Worm (Caenorhabditis elegans) whole organism, mixed stage, embryonic: ENCODE measurements around the gene F46C8.8.

ENCODE experiments used
- M03D4.4 ChIP-seq: sonication (generic microtip); optimal IDR thresholded peaks from 2 replicates; lab custom pipeline; 2017; ENCODE audit warnings: mild to moderate bottlenecking, missing genetic modification characterization, missing compliant biosample characterization
- bed-3 ChIP-seq: fragments of 200-800 bp; sonication (Bioruptor generic); optimal IDR thresholded peaks from 3 replicates; lab custom pipeline; 2018; ENCODE audit warnings: mild to moderate bottlenecking, missing genetic modification characterization, moderate library complexity, missing compliant biosample characterization
- blmp-1 ChIP-seq: fragments of 150-350 bp; optimal IDR thresholded peaks from 2 replicates; lab custom pipeline; 2014; ENCODE audit warnings: missing biosample characterization, missing genetic modification characterization
- ceh-43 ChIP-seq: fragments of 200-800 bp; sonication (Bioruptor generic); optimal IDR thresholded peaks from 2 replicates; lab custom pipeline; 2018; ENCODE audit warnings: mild to moderate bottlenecking, missing genetic modification characterization, moderate library complexity, missing compliant biosample characterization
- ceh-83 ChIP-seq: fragments of 200-800 bp; sonication (Bioruptor generic); optimal IDR thresholded peaks from 2 replicates; lab custom pipeline; 2018; ENCODE audit warnings: mild to moderate bottlenecking, missing genetic modification characterization, missing compliant biosample characterization
- ces-1 ChIP-seq: fragments of 150-350 bp; optimal IDR thresholded peaks from 2 replicates; lab custom pipeline; 2014; ENCODE audit warnings: missing biosample characterization, missing genetic modification reagents, missing genetic modification characterization
- elt-1 ChIP-seq: sonication (generic microtip); optimal IDR thresholded peaks from 2 replicates; lab custom pipeline; 2017; ENCODE audit warnings: missing genetic modification characterization, mild to moderate bottlenecking, missing compliant biosample characterization, antibody characterized with exemption, moderate library complexity, borderline replicate concordance; ENCODE audit not compliant: insufficient read depth
- flh-1 ChIP-seq: fragments of 200-800 bp; sonication (Bioruptor generic); optimal IDR thresholded peaks from 2 replicates; lab custom pipeline; 2018; ENCODE audit warnings: mild to moderate bottlenecking, missing genetic modification characterization, moderate library complexity, missing compliant biosample characterization
- ham-2 ChIP-seq: fragments of 200-800 bp; sonication (Bioruptor generic); optimal IDR thresholded peaks from 2 replicates; lab custom pipeline; 2018; ENCODE audit warnings: mild to moderate bottlenecking, missing genetic modification characterization, missing compliant biosample characterization
- hlh-1 ChIP-seq: fragments of 150-350 bp; optimal IDR thresholded peaks from 2 replicates; lab custom pipeline; 2014; ENCODE audit warnings: missing biosample characterization, missing genetic modification reagents, missing genetic modification characterization
- lin-13 ChIP-seq: fragments of 150-350 bp; optimal IDR thresholded peaks from 2 replicates; lab custom pipeline; 2014; ENCODE audit warnings: missing biosample characterization, missing genetic modification characterization
- lin-32 ChIP-seq: fragments of 200-800 bp; sonication (Bioruptor generic); optimal IDR thresholded peaks from 2 replicates; lab custom pipeline; 2018; ENCODE audit warnings: mild to moderate bottlenecking, missing genetic modification characterization, missing compliant biosample characterization
- mep-1 ChIP-seq: fragments of 150-350 bp; optimal IDR thresholded peaks from 2 replicates; lab custom pipeline; 2017; ENCODE audit warnings: missing biosample characterization, missing genetic modification reagents, missing genetic modification characterization, inconsistent platforms
- nhr-237 ChIP-seq: fragments of 150-350 bp; optimal IDR thresholded peaks from 2 replicates; lab custom pipeline; 2014; ENCODE audit warnings: missing biosample characterization, missing genetic modification characterization
- nhr-28 ChIP-seq: fragments of 150-350 bp; optimal IDR thresholded peaks from 2 replicates; lab custom pipeline; 2014; ENCODE audit warnings: missing biosample characterization, missing genetic modification characterization
- nhr-76 ChIP-seq: sonication (generic microtip); optimal IDR thresholded peaks from 2 replicates; lab custom pipeline; 2017; ENCODE audit warnings: missing biosample characterization, missing genetic modification characterization
- pha-4 ChIP-seq: fragments of 150-350 bp; optimal IDR thresholded peaks from 2 replicates; lab custom pipeline; 2018; ENCODE audit warnings: missing biosample characterization, missing genetic modification reagents, missing genetic modification characterization
- sem-2 ChIP-seq: fragments of 200-800 bp; sonication (Bioruptor generic); optimal IDR thresholded peaks from 2 replicates; lab custom pipeline; 2018; ENCODE audit warnings: mild to moderate bottlenecking, missing genetic modification characterization, missing compliant biosample characterization
- sptf-1 ChIP-seq: sonication (generic microtip); optimal IDR thresholded peaks from 2 replicates; lab custom pipeline; 2017; ENCODE audit warnings: mild to moderate bottlenecking, missing genetic modification characterization, moderate library complexity, missing compliant biosample characterization
- unc-120 ChIP-seq: sonication (generic microtip); optimal IDR thresholded peaks from 2 replicates; lab custom pipeline; 2017; ENCODE audit warnings: missing genetic modification characterization, missing compliant biosample characterization; ENCODE audit not compliant: poor library complexity, severe bottlenecking
- unc-62 ChIP-seq: fragments of 150-350 bp; optimal IDR thresholded peaks from 2 replicates; lab custom pipeline; 2014; ENCODE audit warnings: missing biosample characterization, missing genetic modification reagents, missing genetic modification characterization
- zip-8 ChIP-seq: fragments of 150-350 bp; optimal IDR thresholded peaks from 2 replicates; lab custom pipeline; 2014; ENCODE audit warnings: missing biosample characterization, missing genetic modification characterization
- ztf-11 ChIP-seq: fragments of 150-350 bp; optimal IDR thresholded peaks from 2 replicates; lab custom pipeline; 2014; ENCODE audit warnings: missing biosample characterization, missing genetic modification characterization

Gene F46C8.8

DNA sequence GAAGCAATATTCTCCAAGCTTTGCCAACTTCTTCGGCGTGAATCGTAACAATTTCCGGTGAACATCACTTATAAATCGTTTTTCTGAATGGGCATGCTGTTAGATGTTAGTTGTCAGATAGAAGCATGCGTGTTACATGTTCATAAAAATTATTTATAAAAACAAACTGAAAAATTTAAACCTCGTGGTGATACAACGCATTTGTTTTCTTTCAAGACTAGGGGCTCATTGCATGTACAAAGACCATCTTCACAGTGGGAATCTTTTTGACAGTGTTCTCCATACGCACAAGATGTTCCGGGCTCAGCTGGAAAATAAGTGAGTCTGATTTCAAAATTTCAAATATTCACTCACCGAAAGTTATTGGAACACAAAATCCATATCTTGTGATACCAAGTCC is 41.5 kb downstream of the F46C8.8 start:
- no peak for TF ChIP-seq pha-4 (tag; lab: Kevin White, UChicago)
- TF ChIP-seq sem-2 (GFP tag; lab: Kevin White, UChicago) = no peak
- TF ChIP-seq lin-32 = no peak
- TF ChIP-seq ces-1 = no peak

ce11 chrX:7507141-7507540 is 47.1 kb downstream of the F46C8.8 start:
- no peak for TF ChIP-seq flh-1 (GFP tag; lab: Kevin White, UChicago)
- TF ChIP-seq lin-13 = no peak
- TF ChIP-seq nhr-76 (tag; lab: Kevin White, UChicago) = no peak

- TF ChIP-seq ham-2 (no peak), pha-4 (tag; lab: Kevin White, UChicago) (no peak), lin-13 (no peak), nhr-237 (tag; lab: Kevin White, UChicago) (no peak), hlh-1 (no peak), sem-2 (GFP tag; lab: Kevin White, UChicago) (no peak), ces-1 (no peak), elt-1 (tag; lab: Kevin White, UChicago) (no peak), nhr-28 (tag; lab: Kevin White, UChicago) (no peak), sptf-1 (no peak), ceh-43 (GFP tag; lab: Kevin White, UChicago) (no peak), ceh-83 (GFP tag; lab: Kevin White, UChicago) (no peak), ztf-11 (tag; lab: Kevin White, UChicago) (no peak), M03D4.4 (tag; lab: Kevin White, UChicago) (no peak), blmp-1 (tag; lab: Kevin White, UChicago) (no peak), lin-32 (no peak), mep-1 (tag; lab: Kevin White, UChicago) (no peak)
These were observed 47.7 kb downstream of the F46C8.8 start, which contains the start of gene lgc-11 for ce11 chrX:7506533-7506932. lgc-11 (minus strand) TSS chrX:7506633.

- TF ChIP-seq sem-2 (GFP tag; lab: Kevin White, UChicago) (no peak), nhr-76 (tag; lab: Kevin White, UChicago) (no peak), zip-8 (tag; lab: Kevin White, UChicago) (no peak), unc-62 (no peak), unc-120 (tag; lab: Kevin White, UChicago) (no peak), mep-1 (tag; lab: Kevin White, UChicago) (no peak), bed-3 (GFP tag; lab: Kevin White, UChicago) (no peak)
These were observed 51.4 kb downstream of the F46C8.8 start, which contains the start of gene F48E3.6 for ce11 chrX:7502807-7503206. F48E3.6 (minus strand) TSS chrX:7502907.
